Fruit fly (Drosophila melanogaster): ENCODE data around the gene CG32263.

The CG32263 gene

DNA sequence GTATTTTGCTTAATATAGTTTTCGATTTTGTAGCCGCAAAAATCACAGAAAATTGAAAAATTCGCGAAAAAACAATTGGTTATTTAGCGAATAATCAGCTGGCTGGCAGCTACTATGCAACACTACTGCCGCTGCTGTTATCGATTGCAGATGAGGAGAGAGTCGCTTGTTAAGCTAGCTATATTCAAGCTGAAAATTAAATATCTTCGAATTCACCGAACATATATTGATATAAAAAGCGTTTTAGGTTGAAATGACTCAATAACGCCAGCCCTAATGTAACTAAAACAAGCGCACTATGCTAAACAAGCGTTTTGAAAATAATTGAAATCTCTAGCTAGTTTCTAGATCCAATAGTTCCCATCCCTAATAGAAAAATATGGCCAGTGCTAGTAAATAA lies 4.6 kb downstream of the CG32263 start, which contains the start of the genes CG32264, ntc and IntS10 (continued):
- no peak for TF ChIP-seq CG11696 (GFP tag; IDR thresholded peaks at IDR 0.05)
- peak; percentile 53 for TF ChIP-seq Sox100B (GFP tag; optimal IDR thresholded peaks at IDR 0.05)
- no peak for TF ChIP-seq grn (GFP tag; optimal IDR thresholded peaks at IDR 0.05)
- TF ChIP-seq CG2120 (GFP tag; optimal IDR thresholded peaks at IDR 0.05), result peak; percentile 90
- TF ChIP-seq Dad (GFP tag; optimal IDR thresholded peaks at IDR 0.05), result peak; percentile 73
- no peak for TF ChIP-seq ro (GFP tag; IDR thresholded peaks at IDR 0.05)
- no peak for TF ChIP-seq ase (GFP tag; IDR thresholded peaks at IDR 0.05)
- peak; percentile 78 for TF ChIP-seq tx (GFP tag; optimal IDR thresholded peaks at IDR 0.05)
- TF ChIP-seq lov (optimal IDR thresholded peaks at IDR 0.05), result no peak
- TF ChIP-seq lov (GFP tag; IDR thresholded peaks at IDR 0.05), result no peak
- peak; percentile 79 for TF ChIP-seq CG13424 (tag; optimal IDR thresholded peaks at IDR 0.05)
- peak; percentile 57 for TF ChIP-seq CG8089 (GFP tag; optimal IDR thresholded peaks at IDR 0.05)
- peak; percentile 97 for TF ChIP-seq Ets65A (GFP tag)
- no peak for TF ChIP-seq ATbp (GFP tag; optimal IDR thresholded peaks at IDR 0.05)
- TF ChIP-seq stwl (tag; optimal IDR thresholded peaks at IDR 0.05), result peak; percentile 98
- TF ChIP-seq CG15073 (GFP tag; optimal IDR thresholded peaks at IDR 0.05), result no peak
- TF ChIP-seq az2 (GFP tag; optimal IDR thresholded peaks at IDR 0.05), result peak; percentile 66
- TF ChIP-seq CG32767 (GFP tag; IDR thresholded peaks at IDR 0.05), result no peak
- TF ChIP-seq sens (GFP tag), result peak; percentile 95
- no peak for TF ChIP-seq ham (GFP tag; IDR thresholded peaks at IDR 0.05)
- peak; percentile 34; the same call in 2 of the 3 replicates for TF ChIP-seq croc (GFP tag; conservative IDR thresholded peaks at IDR 0.05)
- TF ChIP-seq Oaz (GFP tag; IDR thresholded peaks at IDR 0.05), result 0 out of 2 replicates have a peak, but pooled peaks have one; percentile 20
- peak; percentile 76 for TF ChIP-seq CG12155 (GFP tag; optimal IDR thresholded peaks at IDR 0.05)
- peak; percentile 87 for TF ChIP-seq CG2116 (GFP tag; optimal IDR thresholded peaks at IDR 0.05)
- no peak for TF ChIP-seq CG42726 (GFP tag; IDR thresholded peaks at IDR 0.05; ENCODE audit: partially characterized antibody)
- TF ChIP-seq zf30C (GFP tag; optimal IDR thresholded peaks at IDR 0.05), result no peak
- TF ChIP-seq Usf (GFP tag; optimal IDR thresholded peaks at IDR 0.05), result peak; percentile 28
- TF ChIP-seq CG17612 (GFP tag; IDR thresholded peaks at IDR 0.05), result no peak
- TF ChIP-seq Dip3 (GFP tag; optimal IDR thresholded peaks at IDR 0.05), result peak; percentile 79
- peak; percentile 60 for TF ChIP-seq NFAT (GFP tag; IDR thresholded peaks at IDR 0.05)
- TF ChIP-seq CG43689 (GFP tag; IDR thresholded peaks at IDR 0.05), result no peak
- TF ChIP-seq org-1 (GFP tag; optimal IDR thresholded peaks at IDR 0.05), result peak; percentile 43
- no peak for TF ChIP-seq sqz (GFP tag; optimal IDR thresholded peaks at IDR 0.05)
- TF ChIP-seq CG34422 (GFP tag; IDR thresholded peaks at IDR 0.05), result 0 out of 3 replicates have a peak, but pooled peaks have one; percentile 47
- TF ChIP-seq wor (GFP tag; IDR thresholded peaks at IDR 0.05), result no peak
- TF ChIP-seq CG10267 (tag; optimal IDR thresholded peaks at IDR 0.05), result peak; percentile 97
- TF ChIP-seq CG8765 (GFP tag; IDR thresholded peaks at IDR 0.05), result no peak
- no peak for TF ChIP-seq fru (optimal IDR thresholded peaks at IDR 0.05)
- no peak for TF ChIP-seq sens-2 (GFP tag; IDR thresholded peaks at IDR 0.05)
- TF ChIP-seq Asciz (GFP tag; optimal IDR thresholded peaks at IDR 0.05), result no peak
- TF ChIP-seq yki (optimal IDR thresholded peaks at IDR 0.05), result no peak
- TF ChIP-seq gcm2 (GFP tag; optimal IDR thresholded peaks at IDR 0.05), result peak; percentile 16
- TF ChIP-seq CG9932 (GFP tag; IDR thresholded peaks at IDR 0.05), result peak; percentile 83
- TF ChIP-seq Ada2b (GFP tag; IDR thresholded peaks at IDR 0.05), result no peak
- TF ChIP-seq al (GFP tag; IDR thresholded peaks at IDR 0.05), result peak; percentile 49; the same call in 1 of the 2 replicates
- no peak for TF ChIP-seq CG6791 (GFP tag; IDR thresholded peaks at IDR 0.05; ENCODE audit: partially characterized antibody)
- peak; percentile 70 for TF ChIP-seq Hmr (GFP tag; optimal IDR thresholded peaks at IDR 0.05)
- TF ChIP-seq hb (GFP tag; IDR thresholded peaks at IDR 0.05; ENCODE audit: partially characterized antibody), result peak; percentile 50; the same call in 1 of the 3 replicates
- TF ChIP-seq klu (GFP tag; IDR thresholded peaks at IDR 0.05), result peak; percentile 41; the same call in 1 of the 2 replicates
- TF ChIP-seq CG10543 (GFP tag; optimal IDR thresholded peaks at IDR 0.05), result peak; percentile 80
- TF ChIP-seq crp (GFP tag; optimal IDR thresholded peaks at IDR 0.05), result peak; percentile 48 to 93
- no peak for TF ChIP-seq pfk (GFP tag; optimal IDR thresholded peaks at IDR 0.05)
- TF ChIP-seq Chrac-16 (GFP tag; optimal IDR thresholded peaks at IDR 0.05), result peak; percentile 78

All from whole organism, embryonic.